Fruit fly (Drosophila melanogaster): ENCODE data around the gene DppIII.

DppIII gene

dm6 chr3R:8344174-8344573, at the start of gene DppIII:
Gene DppIII, plus strand, starts transcription at chr3R:8344400.
- TF ChIP-seq noc (tag; optimal IDR thresholded peaks at IDR 0.05) = no peak

dm6 chr3R:8300928-8301752, 43.1 kb upstream of the DppIII start, which contains the start of the genes CG9626 and mRpL1:
Gene CG9626, minus strand, starts transcription at chr3R:8300978.
Gene mRpL1, plus strand, starts transcription at chr3R:8301440.
- no peak for TF ChIP-seq noc (tag; optimal IDR thresholded peaks at IDR 0.05)

dm6 chr3R:8303848-8304247, 40.4 kb upstream of the DppIII start, which contains the start of gene nac:
Gene nac, minus strand, starts transcription at chr3R:8304023.
- TF ChIP-seq noc (tag; optimal IDR thresholded peaks at IDR 0.05) = no peak

dm6 chr3R:8305110-8305509, 39.1 kb upstream of the DppIII start, which contains the start of gene Sgt1:
Gene Sgt1, minus strand, starts transcription at chr3R:8305274.
- TF ChIP-seq noc (tag; optimal IDR thresholded peaks at IDR 0.05) = no peak

- TF ChIP-seq noc (tag; optimal IDR thresholded peaks at IDR 0.05) = no peak
Measured at dm6 chr3R:8306188-8306926, 37.8 kb upstream of the DppIII start.

- no peak for TF ChIP-seq noc (tag; optimal IDR thresholded peaks at IDR 0.05)
Measured at dm6 chr3R:8306927-8307261, 37.3 kb upstream of the DppIII start.

- TF ChIP-seq noc (tag; optimal IDR thresholded peaks at IDR 0.05) = no peak
Measured at dm6 chr3R:8307283-8307682, 36.9 kb upstream of the DppIII start.

dm6 chr3R:8308515-8308959, 35.7 kb upstream of the DppIII start, which contains the start of gene tex:
Gene tex, minus strand, starts transcription at chr3R:8308645.
- no peak for TF ChIP-seq noc (tag; optimal IDR thresholded peaks at IDR 0.05)

- TF ChIP-seq noc (tag; optimal IDR thresholded peaks at IDR 0.05) = no peak
Measured at dm6 chr3R:8310678-8311077, 33.5 kb upstream of the DppIII start, which contains the start of gene CG11693. Gene CG11693, minus strand, starts transcription at chr3R:8310778.

- no peak for TF ChIP-seq noc (tag; optimal IDR thresholded peaks at IDR 0.05)
Measured at dm6 chr3R:8312037-8312436, 32.2 kb upstream of the DppIII start, which contains the start of the genes CG11694 and CG11698. Gene CG11694, minus strand, starts transcription at chr3R:8312137. Gene CG11698, plus strand, starts transcription at chr3R:8312188.

dm6 chr3R:8313038-8313437, 31.2 kb upstream of the DppIII start, which contains the start of gene CG7483:
Gene CG7483, plus strand, starts transcription at chr3R:8313208.
- no peak for TF ChIP-seq noc (tag; optimal IDR thresholded peaks at IDR 0.05)

dm6 chr3R:8316344-8317105, 27.7 kb upstream of the DppIII start, which contains the start of gene Coq2:
Gene Coq2, minus strand, starts transcription at chr3R:8316543.
- TF ChIP-seq noc (tag; optimal IDR thresholded peaks at IDR 0.05) = no peak

- peak; percentile 44 for TF ChIP-seq noc (tag; optimal IDR thresholded peaks at IDR 0.05)
Measured at dm6 chr3R:8317215-8317614, 27.0 kb upstream of the DppIII start, which contains the start of gene Ctr1B. Gene Ctr1B, plus strand, starts transcription at chr3R:8317612.

- no peak for TF ChIP-seq noc (tag; optimal IDR thresholded peaks at IDR 0.05)
Measured at dm6 chr3R:8317709-8318335, 26.4 kb upstream of the DppIII start.

dm6 chr3R:8321447-8321846, 22.8 kb upstream of the DppIII start, which contains the start of gene Or85a:
Gene Or85a, plus strand, starts transcription at chr3R:8321747.
- TF ChIP-seq noc (tag; optimal IDR thresholded peaks at IDR 0.05) = no peak

Data from whole organism, larva.